Worm (Caenorhabditis elegans): ENCODE data around the gene fbxc-39.

The fbxc-39 gene

ce11 chrII:953052-953451, 35.5 kb upstream of the fbxc-39 start:
- TF ChIP-seq hmg-11 (tag; optimal IDR thresholded peaks at IDR 0.05) (no peak), fkh-10 (GFP tag; optimal IDR thresholded peaks at IDR 0.05) (no peak), fkh-2 (tag; optimal IDR thresholded peaks at IDR 0.05) (no peak), elt-3 (tag; optimal IDR thresholded peaks at IDR 0.05) (no peak), elt-1 (tag; optimal IDR thresholded peaks at IDR 0.05) (no peak), nfya-1 (tag; optimal IDR thresholded peaks at IDR 0.05; ENCODE audit: insufficient read depth) (no peak), skn-1 (tag; optimal IDR thresholded peaks at IDR 0.05) (no peak), egl-27 (tag; optimal IDR thresholded peaks at IDR 0.05) (no peak), daf-12 (tag; optimal IDR thresholded peaks at IDR 0.05) (no peak), jun-1 (tag; optimal IDR thresholded peaks at IDR 0.05) (no peak), unc-39 (tag; optimal IDR thresholded peaks at IDR 0.05) (no peak), nhr-11 (tag; optimal IDR thresholded peaks at IDR 0.05) (no peak), nhr-43 (tag; optimal IDR thresholded peaks at IDR 0.05; ENCODE audit: poor library complexity, severe bottlenecking) (no peak), ama-1 (optimal IDR thresholded peaks at IDR 0.05) (no peak), sea-2 (GFP tag; optimal IDR thresholded peaks at IDR 0.05) (no peak), nhr-237 (tag; optimal IDR thresholded peaks at IDR 0.05) (no peak), ceh-82 (tag; optimal IDR thresholded peaks at IDR 0.05) (no peak), mdl-1 (tag; optimal IDR thresholded peaks at IDR 0.05) (no peak)

ce11 chrII:954626-955025, 33.9 kb upstream of the fbxc-39 start, which contains the start of gene fbxc-7:
fbxc-7 (plus strand) TSS chrII:954926.
- peak; percentile 26 for TF ChIP-seq elt-2 (tag; optimal IDR thresholded peaks at IDR 0.05)

DNA sequence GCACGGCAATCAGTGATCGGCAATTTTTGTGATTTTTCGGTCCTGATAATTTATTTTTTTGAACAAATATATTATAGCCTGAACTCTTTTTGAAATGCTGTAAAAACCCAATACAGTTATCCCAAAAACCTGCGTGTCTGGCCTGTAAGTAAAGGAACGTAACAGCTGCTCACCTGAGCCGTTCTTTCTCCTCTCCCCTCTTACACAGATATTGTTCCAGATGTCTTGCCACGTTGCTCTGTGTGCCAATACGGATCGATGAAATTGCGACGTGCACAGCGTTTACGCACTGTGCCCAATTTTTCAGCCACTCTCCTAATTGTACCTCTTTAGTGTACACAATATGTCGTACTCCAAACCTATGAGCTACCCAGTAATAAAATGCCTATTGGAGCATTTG, 29.9 kb upstream of the fbxc-39 start, which contains the start of gene sdz-4:
sdz-4 (plus strand) TSS at position 301 of the 400 bp plus-strand sequence.
- TF ChIP-seq pha-4 (tag; optimal IDR thresholded peaks at IDR 0.05) (no peak), nhr-12 (tag; optimal IDR thresholded peaks at IDR 0.05) (no peak), nhr-11 (tag; optimal IDR thresholded peaks at IDR 0.05) (no peak), nhr-77 (tag; optimal IDR thresholded peaks at IDR 0.05) (no peak), R02D3.7 (tag; optimal IDR thresholded peaks at IDR 0.05) (no peak), ceh-9 (tag; optimal IDR thresholded peaks at IDR 0.05) (no peak), mml-1 (tag; optimal IDR thresholded peaks at IDR 0.05) (no peak), sea-2 (GFP tag; optimal IDR thresholded peaks at IDR 0.05) (no peak), snpc-4 (tag; optimal IDR thresholded peaks at IDR 0.05) (no peak), ztf-11 (tag; optimal IDR thresholded peaks at IDR 0.05) (no peak), ceh-16 (tag; optimal IDR thresholded peaks at IDR 0.05) (no peak), hmg-11 (tag; optimal IDR thresholded peaks at IDR 0.05) (no peak)

ce11 chrII:960218-960617, 28.3 kb upstream of the fbxc-39 start, which contains the start of the genes C32B5.18 and C32B5.7:
C32B5.18 (plus strand) TSS chrII:960518.
C32B5.7 (plus strand) TSS chrII:960528.
- TF ChIP-seq nhr-11 (tag; optimal IDR thresholded peaks at IDR 0.05) (no peak), eor-1 (tag; optimal IDR thresholded peaks at IDR 0.05) (no peak), zag-1 (tag; optimal IDR thresholded peaks at IDR 0.05) (no peak), ama-1 (optimal IDR thresholded peaks at IDR 0.05) (no peak), elt-1 (tag; optimal IDR thresholded peaks at IDR 0.05) (no peak), ceh-9 (tag; optimal IDR thresholded peaks at IDR 0.05) (no peak), fkh-2 (tag; optimal IDR thresholded peaks at IDR 0.05) (no peak), hmg-11 (tag; optimal IDR thresholded peaks at IDR 0.05) (no peak), nhr-23 (tag; optimal IDR thresholded peaks at IDR 0.05) (no peak), nfya-1 (tag; optimal IDR thresholded peaks at IDR 0.05; ENCODE audit: insufficient read depth) (no peak), pqm-1 (tag; optimal IDR thresholded peaks at IDR 0.05) (no peak), nhr-28 (tag; optimal IDR thresholded peaks at IDR 0.05) (no peak), mml-1 (tag; optimal IDR thresholded peaks at IDR 0.05) (no peak), skn-1 (tag; optimal IDR thresholded peaks at IDR 0.05) (no peak), ztf-4 (tag; optimal IDR thresholded peaks at IDR 0.05) (no peak), nhr-67 (tag; optimal IDR thresholded peaks at IDR 0.05) (no peak)

ce11 chrII:961961-962360, 26.6 kb upstream of the fbxc-39 start, which contains the start of gene C32B5.13:
C32B5.13 (minus strand) TSS chrII:962061.
- no peak for TF ChIP-seq hmg-11 (tag; optimal IDR thresholded peaks at IDR 0.05)
- no peak for TF ChIP-seq nhr-28 (tag; optimal IDR thresholded peaks at IDR 0.05)
- no peak for TF ChIP-seq R02D3.7 (tag; optimal IDR thresholded peaks at IDR 0.05)
- TF ChIP-seq lsy-12 (tag; optimal IDR thresholded peaks at IDR 0.05) = no peak
- TF ChIP-seq egl-27 (tag; optimal IDR thresholded peaks at IDR 0.05) = no peak
- TF ChIP-seq zag-1 (tag; optimal IDR thresholded peaks at IDR 0.05) = no peak
- no peak for TF ChIP-seq tbx-2 (tag; optimal IDR thresholded peaks at IDR 0.05)
- TF ChIP-seq fos-1 (tag; optimal IDR thresholded peaks at IDR 0.05) = no peak

All from whole organism, L3 larva.